Worm (Caenorhabditis elegans): Measurements from ENCODE around the gene rimb-1.

rimb-1 gene

DNA sequence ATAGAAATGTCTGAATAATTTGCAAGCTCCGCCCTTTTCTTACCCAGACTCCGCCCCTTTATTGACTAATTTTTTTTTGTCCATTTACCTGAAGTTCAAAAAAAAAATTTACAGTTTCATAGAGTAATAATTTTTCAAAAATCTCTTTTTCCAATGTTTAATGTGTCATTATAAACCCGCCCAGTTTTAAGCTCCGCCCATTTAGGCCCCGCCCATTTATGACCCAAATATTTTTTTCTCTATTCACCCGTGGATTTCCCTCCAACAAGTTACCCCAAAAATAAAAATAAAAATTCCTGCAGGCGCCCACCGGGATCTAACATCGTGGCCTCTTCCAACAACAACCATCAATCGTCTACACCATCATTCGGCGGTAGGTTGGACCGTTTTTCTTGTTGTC, at the start of gene rimb-1:
rimb-1 (plus strand) TSS at position 301 of the 400 bp plus-strand sequence.
- no peak for TF ChIP-seq rec-8 (tag; optimal IDR thresholded peaks at IDR 0.05)
- TF ChIP-seq ztf-6 (GFP tag; IDR thresholded peaks at IDR 0.05): no peak
- TF ChIP-seq nfyb-1 (GFP tag; IDR thresholded peaks at IDR 0.05): no peak
- TF ChIP-seq F10E7.11 (tag; optimal IDR thresholded peaks at IDR 0.05): no peak
- no peak for TF ChIP-seq C17E4.6 (GFP tag; IDR thresholded peaks at IDR 0.05)

DNA sequence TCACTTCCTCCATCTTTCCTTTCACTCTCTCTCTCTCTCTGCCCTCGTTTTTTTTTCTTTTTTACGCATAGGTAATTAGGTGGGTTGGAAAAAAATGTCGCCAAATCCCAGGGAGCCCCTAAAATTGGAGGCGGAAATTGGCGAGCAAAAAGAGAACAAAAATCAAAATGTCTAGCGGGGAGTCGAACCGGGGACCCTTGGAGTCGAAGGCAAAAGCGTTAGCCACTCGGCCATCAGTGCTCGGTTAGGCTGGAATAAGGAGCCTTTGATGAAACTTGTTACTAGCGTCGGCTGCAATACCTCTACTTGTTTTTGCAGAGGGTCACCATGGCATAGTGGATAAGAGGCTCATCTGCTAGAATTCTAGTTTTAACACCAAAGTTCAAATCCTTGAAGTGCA, 45.1 kb upstream of the rimb-1 start:
- TF ChIP-seq attf-6 (GFP tag; IDR thresholded peaks at IDR 0.05) (no peak), egl-18 (GFP tag; IDR thresholded peaks at IDR 0.05) (no peak), Y79H2A.3 (GFP tag; conservative IDR thresholded peaks at IDR 0.05) (no peak), lin-35 (GFP tag; optimal IDR thresholded peaks at IDR 0.05) (no peak), ztf-3 (GFP tag; optimal IDR thresholded peaks at IDR 0.05) (no peak), madf-8 (GFP tag; conservative IDR thresholded peaks at IDR 0.05) (no peak), ama-1 (optimal IDR thresholded peaks at IDR 0.05) (no peak), ama-1 (GFP tag; optimal IDR thresholded peaks at IDR 0.05) (no peak), cebp-1 (GFP tag; IDR thresholded peaks at IDR 0.05) (no peak), cebp-1 (tag; optimal IDR thresholded peaks at IDR 0.05) (peak; percentile 25), chd-7 (tag; optimal IDR thresholded peaks at IDR 0.05) (peak; percentile 22), B0336.3 (GFP tag; IDR thresholded peaks at IDR 0.05) (no peak), gei-17 (GFP tag; optimal IDR thresholded peaks at IDR 0.05) (no peak), ztf-28 (GFP tag; IDR thresholded peaks at IDR 0.05) (no peak), lag-1 (GFP tag; IDR thresholded peaks at IDR 0.05) (no peak), F39B2.1 (GFP tag; IDR thresholded peaks at IDR 0.05) (no peak), nhr-120 (GFP tag; IDR thresholded peaks at IDR 0.05) (no peak), repo-1 (tag; optimal IDR thresholded peaks at IDR 0.05) (no peak), ceh-40 (GFP tag; IDR thresholded peaks at IDR 0.05) (no peak), F57C9.4 (tag; optimal IDR thresholded peaks at IDR 0.05) (no peak), C06A6.2 (GFP tag; conservative IDR thresholded peaks at IDR 0.05) (no peak), snpc-1.3 (tag; optimal IDR thresholded peaks at IDR 0.05; ENCODE audit: insufficient read depth) (peak; percentile 49), madf-6 (GFP tag; IDR thresholded peaks at IDR 0.05) (peak; percentile 20; the same call in 1 of the 2 replicates), egl-44 (GFP tag; IDR thresholded peaks at IDR 0.05) (no peak), mxl-1 (tag; optimal IDR thresholded peaks at IDR 0.05) (peak; percentile 7), let-526 (GFP tag; IDR thresholded peaks at IDR 0.05) (no peak), ztf-18 (tag; optimal IDR thresholded peaks at IDR 0.05) (peak; percentile 21), K12H6.12 (tag; optimal IDR thresholded peaks at IDR 0.05) (no peak), lir-1 (GFP tag; conservative IDR thresholded peaks at IDR 0.05) (no peak), ekl-4 (GFP tag; IDR thresholded peaks at IDR 0.05) (no peak), hmg-1.2 (GFP tag; IDR thresholded peaks at IDR 0.05) (0 out of 2 replicates have a peak, but pooled peaks have one; percentile 20), D2030.7 (GFP tag; IDR thresholded peaks at IDR 0.05) (peak; percentile 30; the same call in 1 of the 2 replicates), snpc-3.4 (tag; optimal IDR thresholded peaks at IDR 0.05) (peak; percentile 4), nfyb-1 (GFP tag; IDR thresholded peaks at IDR 0.05) (no peak), bed-2 (GFP tag; IDR thresholded peaks at IDR 0.05) (no peak), dox-1 (GFP tag; IDR thresholded peaks at IDR 0.05) (peak; percentile 31; the same call in 1 of the 2 replicates), F10E7.11 (tag; optimal IDR thresholded peaks at IDR 0.05) (no peak), lin-26 (GFP tag; IDR thresholded peaks at IDR 0.05) (peak; percentile 65; the same call in 1 of the 2 replicates), ztf-26 (tag; optimal IDR thresholded peaks at IDR 0.05) (no peak), madf-10 (tag; optimal IDR thresholded peaks at IDR 0.05) (no peak), Y53F4B.3 (GFP tag; IDR thresholded peaks at IDR 0.05) (no peak), C17E4.6 (GFP tag; IDR thresholded peaks at IDR 0.05) (no peak), sdz-38 (tag; optimal IDR thresholded peaks at IDR 0.05) (no peak), sea-2 (GFP tag; IDR thresholded peaks at IDR 0.05) (no peak), akir-1 (GFP tag; optimal IDR thresholded peaks at IDR 0.05) (no peak), Y53G8AR.9 (GFP tag; conservative IDR thresholded peaks at IDR 0.05) (no peak)

All from whole organism, young adult.